Worm (Caenorhabditis elegans): ENCODE data around the gene Y39G8B.1.

Y39G8B.1 gene

DNA sequence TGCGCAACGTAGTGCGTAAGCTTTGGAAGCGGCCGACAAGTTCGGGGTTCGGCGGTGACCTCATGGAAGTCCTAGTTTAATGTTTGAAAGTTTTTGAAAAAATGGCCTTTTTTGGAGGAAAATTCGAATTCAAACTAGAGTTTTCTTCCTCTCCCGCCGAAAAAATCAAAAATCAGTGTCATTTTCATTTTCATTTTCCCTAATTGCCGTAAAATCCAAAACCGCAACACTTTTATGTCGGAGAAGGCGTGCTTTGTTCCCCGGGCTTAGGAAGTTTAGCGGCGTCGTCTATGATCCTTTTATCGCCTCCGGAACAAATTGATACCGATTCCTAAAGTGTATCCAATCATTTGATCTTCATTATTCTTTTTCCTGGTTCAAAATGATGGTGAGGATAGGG, 48.7 kb downstream of the Y39G8B.1 start, which contains the start of gene mltn-5:
mltn-5 (plus strand) TSS at position 301 of the 400 bp plus-strand sequence.
- TF ChIP-seq F10E7.11 (tag; optimal IDR thresholded peaks at IDR 0.05) (no peak), let-526 (GFP tag; IDR thresholded peaks at IDR 0.05) (no peak), attf-6 (GFP tag; IDR thresholded peaks at IDR 0.05) (no peak), F52B5.7 (tag; optimal IDR thresholded peaks at IDR 0.05) (no peak), zfh-2 (GFP tag; conservative IDR thresholded peaks at IDR 0.05) (no peak), nhr-179 (tag; optimal IDR thresholded peaks at IDR 0.05) (no peak), D2030.7 (GFP tag; IDR thresholded peaks at IDR 0.05) (no peak), egl-18 (GFP tag; IDR thresholded peaks at IDR 0.05) (no peak), hmg-20 (GFP tag; IDR thresholded peaks at IDR 0.05) (no peak), dpff-1 (tag; optimal IDR thresholded peaks at IDR 0.05) (no peak), dpl-1 (GFP tag; optimal IDR thresholded peaks at IDR 0.05) (no peak), egrh-3 (GFP tag; IDR thresholded peaks at IDR 0.05) (no peak), ceh-100 (GFP tag; IDR thresholded peaks at IDR 0.05) (no peak), nhr-80 (tag; optimal IDR thresholded peaks at IDR 0.05) (no peak), T26A5.8 (tag; optimal IDR thresholded peaks at IDR 0.05) (no peak)
